Fruit fly (Drosophila melanogaster): ENCODE measurements around the gene CG17746.

Gene CG17746

DNA sequence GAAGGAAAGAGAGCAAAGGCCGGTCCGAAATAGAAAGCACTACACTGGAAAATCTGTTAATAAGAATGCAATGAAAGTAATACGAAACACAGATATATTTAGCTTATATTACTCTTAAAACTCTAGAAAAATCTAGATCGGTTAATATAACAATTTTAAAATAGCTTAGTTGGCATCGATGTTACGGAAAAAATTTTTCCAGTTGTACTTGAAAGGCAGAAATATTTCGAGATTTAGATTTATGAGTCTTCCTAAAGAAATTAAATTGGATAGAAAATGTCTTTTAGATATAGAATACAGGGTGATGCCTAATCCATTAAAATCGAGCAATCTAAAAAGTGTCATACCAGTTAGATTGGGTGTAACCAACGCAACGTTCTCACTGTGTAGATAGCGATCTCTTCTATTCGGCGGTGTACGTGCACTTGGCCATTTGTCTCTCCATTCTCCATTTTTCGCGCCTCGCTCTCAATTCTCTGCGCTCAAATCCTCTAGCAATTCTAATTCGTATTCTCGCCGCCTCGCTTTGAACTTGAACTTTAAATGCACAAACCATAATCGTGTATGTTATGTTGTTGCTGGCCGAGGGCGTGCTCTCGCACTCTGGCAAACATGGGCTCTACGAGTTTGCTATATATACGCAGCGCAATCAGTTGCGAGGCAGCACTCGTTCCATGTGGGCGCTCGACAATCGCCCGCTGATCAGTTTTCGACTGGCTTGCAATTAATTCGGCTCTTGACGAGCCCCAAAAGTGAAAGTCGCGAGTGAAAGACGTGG lies 10.8 kb upstream of the CG17746 start (continued):
- TF ChIP-seq sc (optimal IDR thresholded peaks at IDR 0.05) (no peak), sc (GFP tag; optimal IDR thresholded peaks at IDR 0.05) (peak; percentile 98), Dref (GFP tag; IDR thresholded peaks at IDR 0.05) (no peak), CG12942 (GFP tag; optimal IDR thresholded peaks at IDR 0.05) (peak; percentile 94), br (optimal IDR thresholded peaks at IDR 0.05) (no peak), CG12659 (GFP tag; optimal IDR thresholded peaks at IDR 0.05) (peak; percentile 98), danr (GFP tag; IDR thresholded peaks at IDR 0.05) (peak; percentile 83), scrt (GFP tag; optimal IDR thresholded peaks at IDR 0.05) (peak; percentile 80), twi (tag; optimal IDR thresholded peaks at IDR 0.05) (peak; percentile 93), Awh (GFP tag; IDR thresholded peaks at IDR 0.05) (peak; percentile 41; the same call in 1 of the 2 replicates), Lim3 (GFP tag; IDR thresholded peaks at IDR 0.05) (0 out of 2 replicates have a peak, but pooled peaks have one; percentile 36), p53 (GFP tag; optimal IDR thresholded peaks at IDR 0.05) (peak; percentile 65), kni (GFP tag; optimal IDR thresholded peaks at IDR 0.05) (peak; percentile 93), Rfx (GFP tag; IDR thresholded peaks at IDR 0.05) (peak; percentile 89), CG7786 (GFP tag; optimal IDR thresholded peaks at IDR 0.05) (peak; percentile 96), Doc3 (GFP tag; IDR thresholded peaks at IDR 0.05; ENCODE audit: partially characterized antibody) (no peak), crol (GFP tag; IDR thresholded peaks at IDR 0.05) (no peak), MBD-R2 (GFP tag; IDR thresholded peaks at IDR 0.05) (peak; percentile 61; the same call in 1 of the 2 replicates), sna (GFP tag; IDR thresholded peaks at IDR 0.05; ENCODE audit: partially characterized antibody) (no peak), YL-1 (GFP tag; optimal IDR thresholded peaks at IDR 0.05) (peak; percentile 81), pfk (GFP tag; optimal IDR thresholded peaks at IDR 0.05) (no peak), Spps (tag; optimal IDR thresholded peaks at IDR 0.05) (peak; percentile 80), CG16863 (GFP tag; optimal IDR thresholded peaks at IDR 0.05) (peak; percentile 96), CG10366 (GFP tag; IDR thresholded peaks at IDR 0.05) (peak; percentile 82; the same call in 1 of the 2 replicates), chif (GFP tag; optimal IDR thresholded peaks at IDR 0.05) (peak; percentile 97), ase (GFP tag; IDR thresholded peaks at IDR 0.05) (no peak; the same call in 1 of the 3 replicates), ttk (GFP tag; IDR thresholded peaks at IDR 0.05) (peak; percentile 83), CG4282 (GFP tag; optimal IDR thresholded peaks at IDR 0.05) (peak; percentile 31), NfI (GFP tag; optimal IDR thresholded peaks at IDR 0.05) (peak; percentile 93), HLHmδ (GFP tag; optimal IDR thresholded peaks at IDR 0.05) (no peak), pum (GFP tag; optimal IDR thresholded peaks at IDR 0.05) (peak; percentile 95), Fer3 (tag; optimal IDR thresholded peaks at IDR 0.05) (peak; percentile 81), CG14965 (GFP tag; optimal IDR thresholded peaks at IDR 0.05; ENCODE audit: borderline replicate concordance) (peak; percentile 56), lbe (GFP tag; optimal IDR thresholded peaks at IDR 0.05) (peak; percentile 42), kay (GFP tag; optimal IDR thresholded peaks at IDR 0.05) (peak; percentile 89), eve (GFP tag; optimal IDR thresholded peaks at IDR 0.05) (peak in 1 of 2 experiments; percentile 99), dm (GFP tag; optimal IDR thresholded peaks at IDR 0.05) (peak; percentile 87), klu (GFP tag; IDR thresholded peaks at IDR 0.05) (peak; percentile 88), Bteb2 (GFP tag; optimal IDR thresholded peaks at IDR 0.05) (peak; percentile 96), Doc2 (GFP tag; IDR thresholded peaks at IDR 0.05) (no peak), CG9215 (GFP tag; IDR thresholded peaks at IDR 0.05) (peak; percentile 87), CG8765 (GFP tag; IDR thresholded peaks at IDR 0.05) (no peak), chm (GFP tag; IDR thresholded peaks at IDR 0.05) (no peak), pan (optimal IDR thresholded peaks at IDR 0.05) (no peak), pan (GFP tag; optimal IDR thresholded peaks at IDR 0.05 in 1 of 2, IDR thresholded peaks at IDR 0.05 in 1 of 2) (peak in 1 of 2 experiments; percentile 75), BtbVII (GFP tag; optimal IDR thresholded peaks at IDR 0.05) (peak; percentile 91), Nf-YA (GFP tag; IDR thresholded peaks at IDR 0.05) (peak; percentile 59; the same call in 1 of the 2 replicates), Poxn (GFP tag; IDR thresholded peaks at IDR 0.05) (peak; percentile 58; the same call in 1 of the 2 replicates), CG30431 (GFP tag; optimal IDR thresholded peaks at IDR 0.05) (peak; percentile 94), hth (optimal IDR thresholded peaks at IDR 0.05) (no peak), ssp (GFP tag; IDR thresholded peaks at IDR 0.05) (peak; percentile 72)

Measured in whole organism, embryonic.